Fruit fly (Drosophila melanogaster) whole organism, wandering third instar larva: ENCODE results near the gene CG14864.

ENCODE experiments used
- CG32264 ChIP-seq: fragments of 200-800 bp; sonication (Bioruptor generic); optimal IDR thresholded peaks from 2 replicates; lab custom pipeline; 2016; ENCODE audit warnings: missing biosample characterization, missing genetic modification characterization
- CG9705 ChIP-seq: fragments of 200-800 bp; sonication (Bioruptor generic); optimal IDR thresholded peaks from 2 replicates; lab custom pipeline; 2018; ENCODE audit warnings: missing biosample characterization, mild to moderate bottlenecking, missing genetic modification characterization
- CrebA ChIP-seq: fragments of 200-800 bp; sonication (Bioruptor generic); optimal IDR thresholded peaks from 2 replicates; lab custom pipeline; 2016; ENCODE audit warnings: missing biosample characterization, mild to moderate bottlenecking, missing genetic modification characterization, borderline replicate concordance
- Dfd ChIP-seq: fragments of >200 bp; optimal IDR thresholded peaks from 2 replicates; lab custom pipeline; 2017; ENCODE audit warnings: missing biosample characterization, missing genetic modification characterization
- Dif ChIP-seq: fragments of 200-275, 200-300 bp; sonication (Bioruptor generic); optimal IDR thresholded peaks from 2 replicates; lab custom pipeline; 2018; ENCODE audit warnings: missing biosample characterization, missing genetic modification characterization; ENCODE audit not compliant: partially characterized antibody
- GATAd ChIP-seq: sonication (Bioruptor generic); optimal IDR thresholded peaks from 2 replicates; lab custom pipeline; 2016; ENCODE audit warnings: missing biosample characterization, missing genetic modification characterization
- HLH106 ChIP-seq: fragments of 200-800 bp; optimal IDR thresholded peaks from 3 replicates; lab custom pipeline; 2019; ENCODE audit warnings: missing biosample characterization, mild to moderate bottlenecking, missing genetic modification characterization, moderate library complexity
- Hnf4 ChIP-seq: fragments of 200-800 bp; sonication (Bioruptor generic); optimal IDR thresholded peaks from 2 replicates; lab custom pipeline; 2016; ENCODE audit warnings: missing biosample characterization, mild to moderate bottlenecking, missing genetic modification characterization
- Hr78 ChIP-seq: fragments of >200 bp; optimal IDR thresholded peaks from 2 replicates; lab custom pipeline; 2017; ENCODE audit warnings: missing biosample characterization, missing genetic modification characterization
- Hr83 ChIP-seq: fragments of 200-300 bp; sonication (Bioruptor generic); optimal IDR thresholded peaks from 2 replicates; lab custom pipeline; 2016; ENCODE audit warnings: missing biosample characterization, mild to moderate bottlenecking, missing genetic modification characterization, moderate library complexity; ENCODE audit not compliant: poor library complexity, severe bottlenecking
- Mio ChIP-seq: sonication (Bioruptor generic); optimal IDR thresholded peaks from 2 replicates; lab custom pipeline; 2016; ENCODE audit warnings: missing biosample characterization, missing genetic modification characterization
- Myc ChIP-seq: fragments of >200 bp; optimal IDR thresholded peaks from 2 replicates; lab custom pipeline; 2017
- OdsH ChIP-seq: fragments of 200-800 bp; sonication (Bioruptor generic); optimal IDR thresholded peaks from 2 replicates; lab custom pipeline; 2016; ENCODE audit warnings: missing biosample characterization, mild to moderate bottlenecking, missing genetic modification characterization
- Rel ChIP-seq, 2 experiments: fragments of 200-800 bp; sonication (Bioruptor generic) in 1 of 2; optimal IDR thresholded peaks; 2 replicates in 1 of 2; 3 replicates in 1 of 2; lab custom pipeline; 2016 to 2019; ENCODE audit warnings: mild to moderate bottlenecking in 2 of 2, missing biosample characterization in 2 of 2, missing genetic modification characterization in 2 of 2, moderate library complexity in 1 of 2
- Sp1 ChIP-seq: fragments of 200-800 bp; sonication (Bioruptor generic); optimal IDR thresholded peaks from 3 replicates; lab custom pipeline; 2019; ENCODE audit warnings: missing biosample characterization, mild to moderate bottlenecking, missing genetic modification characterization, moderate library complexity
- Vsx2 ChIP-seq: fragments of 200-300, 225-300 bp; sonication (Bioruptor generic); optimal IDR thresholded peaks from 2 replicates; lab custom pipeline; 2018; ENCODE audit warnings: missing biosample characterization, missing genetic modification characterization; ENCODE audit not compliant: partially characterized antibody
- brk ChIP-seq: fragments of 200-800 bp; sonication (Bioruptor generic); optimal IDR thresholded peaks from 2 replicates; lab custom pipeline; 2016; ENCODE audit warnings: missing biosample characterization, mild to moderate bottlenecking, missing genetic modification characterization
- dl ChIP-seq, 2 experiments: fragments of 175-275, 200-275 bp in 1 of 2; fragments of 200-275 bp in 1 of 2; sonication (Bioruptor generic); optimal IDR thresholded peaks; lab custom pipeline; 2018; ENCODE audit warnings: mild to moderate bottlenecking in 2 of 2, missing biosample characterization in 2 of 2, missing genetic modification characterization in 2 of 2, moderate library complexity in 2 of 2; ENCODE audit not compliant: partially characterized antibody in 2 of 2, insufficient read depth in 1 of 2
- dsf ChIP-seq: sonication (Bioruptor generic); optimal IDR thresholded peaks from 2 replicates; lab custom pipeline; 2016; ENCODE audit warnings: missing biosample characterization, missing genetic modification characterization, borderline replicate concordance
- ey ChIP-seq: fragments of 200-800 bp; sonication (Bioruptor generic); optimal IDR thresholded peaks from 2 replicates; lab custom pipeline; 2016; ENCODE audit warnings: missing biosample characterization, missing genetic modification characterization
- foxo ChIP-seq, 2 experiments: fragments of 200-800 bp; sonication (Bioruptor generic); optimal IDR thresholded peaks; 2 replicates in 1 of 2; 3 replicates in 1 of 2; lab custom pipeline; 2016 to 2017; ENCODE audit warnings: missing biosample characterization in 2 of 2, missing genetic modification characterization in 2 of 2
- h ChIP-seq: fragments of 200-800 bp; sonication (Bioruptor generic); optimal IDR thresholded peaks from 3 replicates; lab custom pipeline; 2016; ENCODE audit warnings: missing biosample characterization, mild to moderate bottlenecking, missing genetic modification characterization
- lola ChIP-seq: fragments of >200 bp; optimal IDR thresholded peaks from 2 replicates; lab custom pipeline; 2017; ENCODE audit warnings: missing biosample characterization, missing genetic modification characterization
- pan ChIP-seq: fragments of >200 bp; optimal IDR thresholded peaks from 2 replicates; lab custom pipeline; 2017
- psq ChIP-seq: fragments of 200-800 bp; sonication (Bioruptor generic); optimal IDR thresholded peaks from 3 replicates; lab custom pipeline; 2017; ENCODE audit warnings: missing biosample characterization, mild to moderate bottlenecking, missing genetic modification characterization, moderate library complexity
- rgr ChIP-seq: fragments of 200-800 bp; sonication (Bioruptor generic); optimal IDR thresholded peaks from 3 replicates; lab custom pipeline; 2016; ENCODE audit warnings: missing biosample characterization, mild to moderate bottlenecking, missing genetic modification characterization
- sage ChIP-seq: fragments of 200-800 bp; sonication (Bioruptor generic); optimal IDR thresholded peaks from 2 replicates; lab custom pipeline; 2016; ENCODE audit warnings: missing biosample characterization, mild to moderate bottlenecking, missing genetic modification characterization
- sv ChIP-seq: fragments of 200-800 bp; sonication (Bioruptor generic); optimal IDR thresholded peaks from 3 replicates; lab custom pipeline; 2016; ENCODE audit warnings: missing biosample characterization, missing genetic modification characterization
- tai ChIP-seq: sonication (Bioruptor generic); optimal IDR thresholded peaks from 2 replicates; lab custom pipeline; 2016; ENCODE audit warnings: missing biosample characterization, missing genetic modification characterization
- usp ChIP-seq: fragments of >200 bp; optimal IDR thresholded peaks from 2 replicates; lab custom pipeline; 2017; ENCODE audit warnings: missing biosample characterization, missing genetic modification characterization
- woc ChIP-seq: sonication (Bioruptor generic); optimal IDR thresholded peaks from 2 replicates; lab custom pipeline; 2016; ENCODE audit warnings: missing biosample characterization, mild to moderate bottlenecking, missing genetic modification characterization

The CG14864 gene

DNA sequence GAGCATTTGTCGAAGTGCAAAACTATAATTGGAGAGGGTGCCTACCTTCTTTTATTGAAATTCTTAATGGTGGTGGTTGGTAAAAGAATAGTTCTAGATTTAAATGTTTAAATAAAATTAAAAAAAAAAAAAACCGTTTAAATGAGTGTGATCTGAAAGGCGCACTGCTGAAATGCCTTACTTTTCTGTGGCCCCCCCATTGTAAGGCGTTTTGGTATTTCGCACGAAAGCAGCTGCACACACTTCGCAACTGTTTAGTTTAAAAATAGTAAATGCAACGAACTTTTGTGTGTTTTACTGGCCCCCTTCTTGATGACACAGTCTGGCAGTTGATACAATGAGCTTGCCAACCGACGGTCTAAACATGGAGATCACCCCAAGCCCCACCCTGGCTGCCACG is at the start of gene CG14864, which contains the start of gene Zip88E:
Gene CG14864, minus strand, starts transcription at position 113 of the 400 bp plus-strand sequence.
Gene Zip88E, plus strand, starts transcription at position 237 of the 400 bp plus-strand sequence.
- TF ChIP-seq lola (GFP tag; lab: Kevin White, UChicago) (no peak), ey (no peak), sv (GFP tag; lab: Kevin White, UChicago) (no peak), Hr83 (GFP tag; lab: Kevin White, UChicago) (peak; percentile 22), rgr (GFP tag; lab: Kevin White, UChicago) (no peak), HLH106 (no peak), Myc (lab: Kevin White, UChicago) (no peak), CrebA (GFP tag; lab: Kevin White, UChicago) (no peak)
- TF ChIP-seq, all 38 proteins: peak for 1

DNA sequence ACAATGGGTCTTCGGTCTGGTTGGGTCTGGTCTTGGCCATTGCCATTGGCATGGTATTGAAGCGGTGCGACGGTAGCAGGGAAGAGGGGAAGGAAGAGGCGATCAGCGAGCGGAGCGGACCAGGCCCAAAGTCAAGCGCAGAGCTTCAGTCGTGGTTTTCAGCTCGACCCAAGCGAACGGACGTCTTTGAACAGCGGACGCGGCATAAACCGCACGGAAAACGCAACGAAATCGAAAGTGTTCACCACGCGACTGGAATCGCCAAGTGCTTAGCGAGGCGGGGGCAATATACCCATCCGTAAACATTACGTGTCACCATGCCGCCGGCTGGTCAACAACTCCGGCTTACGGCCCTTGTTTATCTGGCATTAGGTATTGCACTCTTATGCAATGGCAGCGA is 48.0 kb upstream of the CG14864 start, which contains the start of gene CG14866:
Gene CG14866, plus strand, starts transcription at position 146 of the 400 bp plus-strand sequence.
- TF ChIP-seq psq (GFP tag; lab: Kevin White, UChicago): no peak
- TF ChIP-seq CrebA (GFP tag; lab: Kevin White, UChicago): no peak
- no peak for TF ChIP-seq tai (GFP tag; lab: Kevin White, UChicago)
- TF ChIP-seq Myc (lab: Kevin White, UChicago): no peak
- TF ChIP-seq OdsH: no peak
- no peak for TF ChIP-seq woc (GFP tag; lab: Kevin White, UChicago)
- TF ChIP-seq sv (GFP tag; lab: Kevin White, UChicago): no peak
- no peak for TF ChIP-seq CG9705 (GFP tag; lab: Kevin White, UChicago)
- no peak for TF ChIP-seq Hr83 (GFP tag; lab: Kevin White, UChicago)
- TF ChIP-seq, all 38 proteins: peak for 0

dm6 chr3R:15313836-15314235 is 45.5 kb upstream of the CG14864 start:
- TF ChIP-seq OdsH: no peak
- no peak for TF ChIP-seq Hr78 (GFP tag; lab: Kevin White, UChicago)
- no peak for TF ChIP-seq brk (GFP tag; lab: Kevin White, UChicago)
- TF ChIP-seq h (GFP tag; lab: Kevin White, UChicago): no peak
- no peak for TF ChIP-seq CG32264 (GFP tag; lab: Kevin White, UChicago)
- no peak for TF ChIP-seq psq (GFP tag; lab: Kevin White, UChicago)
- TF ChIP-seq Mio (GFP tag; lab: Kevin White, UChicago): no peak
- no peak for TF ChIP-seq pan (lab: Kevin White, UChicago)
- TF ChIP-seq Dfd (GFP tag; lab: Kevin White, UChicago): no peak
- TF ChIP-seq Vsx2 (GFP tag; lab: Kevin White, UChicago): no peak
- no peak for TF ChIP-seq Dif (GFP tag; lab: Kevin White, UChicago)
- TF ChIP-seq Hnf4 (GFP tag; lab: Kevin White, UChicago): no peak
- TF ChIP-seq Sp1: no peak
- TF ChIP-seq Hr83 (GFP tag; lab: Kevin White, UChicago): no peak
- TF ChIP-seq, all 38 proteins: peak for 0

- no peak for TF ChIP-seq usp
- TF ChIP-seq CG9705 (GFP tag; lab: Kevin White, UChicago): no peak
- TF ChIP-seq ey: no peak
- TF ChIP-seq rgr (GFP tag; lab: Kevin White, UChicago): no peak
- no peak for TF ChIP-seq CrebA (GFP tag; lab: Kevin White, UChicago)
- TF ChIP-seq GATAd (GFP tag; lab: Kevin White, UChicago): no peak
- TF ChIP-seq Dif (GFP tag; lab: Kevin White, UChicago): no peak
- no peak for TF ChIP-seq foxo (GFP tag; optimal IDR thresholded peaks at IDR 0.05; lab: Kevin White, UChicago)
- no peak for TF ChIP-seq sv (GFP tag; lab: Kevin White, UChicago)
- TF ChIP-seq, all 38 proteins: peak for 0
Measured at dm6 chr3R:15310695-15311094, 42.4 kb upstream of the CG14864 start.

DNA sequence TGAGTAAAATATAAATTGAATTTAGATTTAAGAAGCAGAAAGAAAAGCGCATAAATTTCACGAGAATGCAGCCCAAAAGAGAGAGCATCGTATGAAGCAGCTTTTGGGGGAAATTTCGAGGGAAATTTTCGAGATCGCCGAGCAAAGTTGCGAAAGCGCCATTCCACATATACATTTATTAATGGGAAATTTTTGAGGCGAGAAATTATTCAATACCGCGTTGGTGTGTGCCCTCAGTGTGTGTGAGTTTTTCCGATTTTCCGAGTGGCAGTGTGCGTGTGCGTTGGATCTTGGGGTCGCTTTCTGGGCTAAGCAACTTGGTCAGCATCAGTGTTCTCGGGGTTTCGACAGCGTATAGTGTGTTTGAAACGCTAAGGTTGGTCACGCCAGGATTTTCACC is 41.6 kb upstream of the CG14864 start, which contains the start of gene Tm2:
Gene Tm2, plus strand, starts transcription at position 270 of the 400 bp plus-strand sequence.
- TF ChIP-seq tai (GFP tag; lab: Kevin White, UChicago) (no peak), dl (GFP tag; optimal IDR thresholded peaks at IDR 0.05; lab: Kevin White, UChicago; ENCODE audit: insufficient read depth in 1 of 2, partially characterized antibody in 2 of 2) (no peak), Dif (GFP tag; lab: Kevin White, UChicago) (no peak), Vsx2 (GFP tag; lab: Kevin White, UChicago) (no peak), rgr (GFP tag; lab: Kevin White, UChicago) (no peak), Hnf4 (GFP tag; lab: Kevin White, UChicago) (no peak), dsf (GFP tag; lab: Kevin White, UChicago) (no peak), brk (GFP tag; lab: Kevin White, UChicago) (no peak), CG32264 (GFP tag; lab: Kevin White, UChicago) (no peak), Rel (GFP tag; optimal IDR thresholded peaks at IDR 0.05; lab: Kevin White, UChicago) (no peak), Rel (tag; optimal IDR thresholded peaks at IDR 0.05; lab: Kevin White, UChicago) (no peak), psq (GFP tag; lab: Kevin White, UChicago) (no peak), CG9705 (GFP tag; lab: Kevin White, UChicago) (no peak), sage (GFP tag; lab: Kevin White, UChicago) (no peak), GATAd (GFP tag; lab: Kevin White, UChicago) (no peak)
